Worm (Caenorhabditis elegans) whole organism, midembryonic: Measurements from ENCODE around the gene nhr-50.

ENCODE experiments used
- T22C8.4 ChIP-seq: fragments of 200-800 bp; sonication (Bioruptor generic); IDR thresholded peaks from 2 replicates; pipeline ENCODE4 v1.3.6; 2022; ENCODE audit warnings: missing genetic modification characterization, missing compliant biosample characterization
- cog-1 ChIP-seq: sonication (generic microtip); optimal IDR thresholded peaks from 2 replicates; lab custom pipeline; 2016; ENCODE audit warnings: missing genetic modification characterization, missing compliant biosample characterization
- flt-1 ChIP-seq: fragments of 200-800 bp; sonication (Bioruptor generic); IDR thresholded peaks from 2 replicates; pipeline ENCODE4 v1.3.6; 2022; ENCODE audit warnings: missing genetic modification characterization, missing compliant biosample characterization
- klf-2 ChIP-seq: fragments of 200-800 bp; sonication (Bioruptor generic); conservative IDR thresholded peaks from 2 replicates; pipeline ENCODE4 v1.3.6; 2022; ENCODE audit warnings: missing genetic modification reagents, missing genetic modification characterization, missing compliant biosample characterization
- med-1 ChIP-seq: sonication (generic microtip); optimal IDR thresholded peaks from 2 replicates; lab custom pipeline; 2017; ENCODE audit warnings: missing genetic modification characterization, mild to moderate bottlenecking, missing compliant biosample characterization, antibody characterized with exemption, missing genetic modification reagents; ENCODE audit not compliant: insufficient read depth
- ref-1 ChIP-seq: fragments of 200-800 bp; sonication (Bioruptor generic); conservative IDR thresholded peaks from 2 replicates; pipeline ENCODE4 v1.3.6; 2022; ENCODE audit warnings: missing genetic modification reagents, missing genetic modification characterization, missing compliant biosample characterization
- tab-1 ChIP-seq: fragments of 200-800 bp; sonication (Bioruptor generic); IDR thresholded peaks from 2 replicates; pipeline ENCODE4 v1.3.6; 2022; ENCODE audit warnings: missing genetic modification characterization, missing compliant biosample characterization
- ztf-23 ChIP-seq: fragments of 200-800 bp; sonication (Bioruptor generic); IDR thresholded peaks from 2 replicates; pipeline ENCODE4 v1.3.6; 2022; ENCODE audit warnings: missing genetic modification reagents, missing genetic modification characterization, missing compliant biosample characterization
- ztf-29 ChIP-seq: fragments of 200-800 bp; sonication (Bioruptor generic); IDR thresholded peaks from 2 replicates; pipeline ENCODE4 v1.3.6; 2022; ENCODE audit warnings: missing genetic modification reagents, missing genetic modification characterization, missing compliant biosample characterization

DNA sequence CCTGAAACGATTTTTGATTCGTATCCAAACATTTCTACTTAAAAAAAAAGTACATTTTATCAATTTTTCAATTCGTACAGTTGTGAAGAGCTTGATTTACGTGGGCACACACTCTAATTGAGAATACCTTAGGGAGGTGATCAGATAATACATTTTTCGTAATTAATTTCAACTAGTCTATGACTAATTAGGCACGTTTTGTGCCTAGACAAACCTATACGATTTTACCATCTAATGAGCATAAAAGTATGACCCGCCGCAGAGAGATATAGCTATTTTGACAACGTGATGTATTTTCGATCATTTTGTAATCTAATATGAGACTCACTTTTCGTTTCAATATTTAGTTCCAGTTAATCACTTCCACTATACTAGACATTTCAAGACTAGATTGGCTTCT, 16.5 kb upstream of the nhr-50 start:
- TF ChIP-seq cog-1 (tag; lab: Kevin White, UChicago) (no peak), flt-1 (GFP tag; lab: Robert Waterston, UW) (no peak), tab-1 (no peak), ztf-29 (GFP tag; lab: Robert Waterston, UW) (no peak), ref-1 (GFP tag; lab: Robert Waterston, UW) (no peak), ztf-23 (no peak), T22C8.4 (GFP tag; lab: Robert Waterston, UW) (no peak), klf-2 (GFP tag; lab: Robert Waterston, UW) (no peak), med-1 (no peak)
